Fruit fly (Drosophila melanogaster): ENCODE results near the gene CG7730.
A peak's percentile ranks its signal among the peaks of the same experiment; 100 is the strongest.

CG7730 gene

dm6 chr3L:17050661-17051452 is 23.5 kb downstream of the CG7730 start (continued):
- TF ChIP-seq CG17385 (GFP tag; optimal IDR thresholded peaks at IDR 0.05) = no peak
- peak; percentile 30; the same call in 1 of the 2 replicates for TF ChIP-seq vvl (GFP tag; IDR thresholded peaks at IDR 0.05)
- no peak for TF ChIP-seq Side (GFP tag; optimal IDR thresholded peaks at IDR 0.05)
- no peak for TF ChIP-seq Dfd (GFP tag; optimal IDR thresholded peaks at IDR 0.05)
- TF ChIP-seq Lpt (GFP tag; optimal IDR thresholded peaks at IDR 0.05) = no peak
- TF ChIP-seq HLHmδ (GFP tag; optimal IDR thresholded peaks at IDR 0.05) = no peak
- 0 out of 3 replicates have a peak, but pooled peaks have one; percentile 8 for TF ChIP-seq CG2199 (GFP tag; IDR thresholded peaks at IDR 0.05)
- no peak for TF ChIP-seq CkIIα-i1 (GFP tag; IDR thresholded peaks at IDR 0.05)
- peak; percentile 10 for TF ChIP-seq gem (tag; optimal IDR thresholded peaks at IDR 0.05)
- TF ChIP-seq abd-A (tag; optimal IDR thresholded peaks at IDR 0.05) = peak; percentile 20
- no peak for TF ChIP-seq CG34224 (GFP tag; IDR thresholded peaks at IDR 0.05; ENCODE audit: partially characterized antibody)
- TF ChIP-seq chinmo (GFP tag; IDR thresholded peaks at IDR 0.05; ENCODE audit: partially characterized antibody) = 0 out of 4 replicates have a peak, but pooled peaks have one; percentile 7
- no peak for TF ChIP-seq salm (tag; optimal IDR thresholded peaks at IDR 0.05)
- TF ChIP-seq gsb (GFP tag; IDR thresholded peaks at IDR 0.05) = no peak
- TF ChIP-seq CG1792 (GFP tag; optimal IDR thresholded peaks at IDR 0.05) = no peak
- no peak for TF ChIP-seq NFAT (GFP tag; IDR thresholded peaks at IDR 0.05)
- TF ChIP-seq CG31365 (tag; optimal IDR thresholded peaks at IDR 0.05) = peak; percentile 95
- TF ChIP-seq CG11560 (tag; IDR thresholded peaks at IDR 0.05) = no peak
- no peak for TF ChIP-seq CG18764 (GFP tag; optimal IDR thresholded peaks at IDR 0.05)
- TF ChIP-seq CoRest (tag; optimal IDR thresholded peaks at IDR 0.05) = peak; percentile 3
- TF ChIP-seq CG18476 (GFP tag; optimal IDR thresholded peaks at IDR 0.05) = no peak
- no peak for TF ChIP-seq Meics (GFP tag; optimal IDR thresholded peaks at IDR 0.05)
- no peak for TF ChIP-seq CG15073 (GFP tag; optimal IDR thresholded peaks at IDR 0.05)
- no peak for TF ChIP-seq slp2 (GFP tag; optimal IDR thresholded peaks at IDR 0.05)
- TF ChIP-seq Drgx (GFP tag; IDR thresholded peaks at IDR 0.05) = no peak
- peak; percentile 26 for TF ChIP-seq repo (GFP tag; optimal IDR thresholded peaks at IDR 0.05)
- no peak for TF ChIP-seq Blimp-1 (GFP tag; optimal IDR thresholded peaks at IDR 0.05)
- TF ChIP-seq Rx (GFP tag; IDR thresholded peaks at IDR 0.05) = no peak
- TF ChIP-seq p53 (GFP tag; optimal IDR thresholded peaks at IDR 0.05) = no peak
- no peak for TF ChIP-seq CG32532 (GFP tag; IDR thresholded peaks at IDR 0.05)
- no peak for TF ChIP-seq Dip3 (GFP tag; optimal IDR thresholded peaks at IDR 0.05)
- peak; percentile 63 for TF ChIP-seq CG9797 (GFP tag; optimal IDR thresholded peaks at IDR 0.05)
- TF ChIP-seq CG1603 (tag; optimal IDR thresholded peaks at IDR 0.05) = peak; percentile 12
- TF ChIP-seq en (GFP tag; optimal IDR thresholded peaks at IDR 0.05) = no peak
- no peak for TF ChIP-seq ato (GFP tag; IDR thresholded peaks at IDR 0.05; ENCODE audit: partially characterized antibody)
- TF ChIP-seq CG16813 (GFP tag; IDR thresholded peaks at IDR 0.05; ENCODE audit: partially characterized antibody) = no peak
- TF ChIP-seq Usf (GFP tag; optimal IDR thresholded peaks at IDR 0.05) = no peak
- no peak for TF ChIP-seq dan (GFP tag; IDR thresholded peaks at IDR 0.05)
- no peak for TF ChIP-seq CG33213 (GFP tag; optimal IDR thresholded peaks at IDR 0.05)
- TF ChIP-seq Neu2 (GFP tag; optimal IDR thresholded peaks at IDR 0.05; ENCODE audit: borderline replicate concordance) = no peak
- TF ChIP-seq ase (GFP tag; IDR thresholded peaks at IDR 0.05) = no peak
- no peak for TF ChIP-seq D (optimal IDR thresholded peaks at IDR 0.05)
- no peak for TF ChIP-seq D (GFP tag; optimal IDR thresholded peaks at IDR 0.05)
- no peak for TF ChIP-seq Ptx1 (GFP tag; IDR thresholded peaks at IDR 0.05)
- TF ChIP-seq CG32772 (GFP tag; IDR thresholded peaks at IDR 0.05) = no peak
- TF ChIP-seq CG12155 (GFP tag; optimal IDR thresholded peaks at IDR 0.05) = no peak
- TF ChIP-seq NC2α (GFP tag; optimal IDR thresholded peaks at IDR 0.05) = no peak
- TF ChIP-seq Abd-B (GFP tag; optimal IDR thresholded peaks at IDR 0.05) = no peak
- TF ChIP-seq Ets97D (GFP tag; optimal IDR thresholded peaks at IDR 0.05) = peak; percentile 23
- no peak for TF ChIP-seq hkb (optimal IDR thresholded peaks at IDR 0.05)
- TF ChIP-seq hkb (GFP tag; IDR thresholded peaks at IDR 0.05) = 0 out of 2 replicates have a peak, but pooled peaks have one; percentile 19
